Worm (Caenorhabditis elegans) whole organism, L4/young adult: ENCODE results near the gene C46F11.6.

Source experiments
- W03F9.2 ChIP-seq: fragments of 150-350 bp; optimal IDR thresholded peaks from 2 replicates; lab custom pipeline; 2014; ENCODE audit warnings: missing biosample characterization, missing genetic modification characterization
- dao-5 ChIP-seq: sonication (generic microtip); optimal IDR thresholded peaks from 2 replicates; lab custom pipeline; 2016; ENCODE audit warnings: missing genotype, missing genetic modification characterization, moderate library complexity, missing compliant biosample characterization
- him-1 ChIP-seq: sonication (generic microtip); optimal IDR thresholded peaks from 2 replicates; lab custom pipeline; 2016; ENCODE audit warnings: missing genotype, missing genetic modification reagents, missing genetic modification characterization, missing compliant biosample characterization

DNA sequence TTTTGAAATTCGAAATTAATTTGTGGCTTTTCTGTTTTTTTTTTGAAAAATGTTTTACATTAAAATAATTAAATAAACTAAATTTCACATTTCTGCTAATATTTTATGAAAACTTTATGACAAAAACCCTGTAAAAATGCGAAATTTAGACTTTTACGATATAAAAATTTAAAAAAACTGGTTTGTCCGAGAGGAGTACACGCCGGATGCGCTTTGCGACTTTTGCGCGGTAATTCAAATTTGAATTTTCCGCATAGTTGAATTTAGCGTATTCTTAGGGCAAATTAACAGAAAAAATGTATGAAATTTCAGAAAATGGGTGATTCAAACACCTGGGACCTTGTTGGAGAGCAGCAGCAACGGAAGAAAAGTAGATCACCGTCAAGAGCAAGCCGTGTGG lies 26.2 kb downstream of the C46F11.6 start, which contains the start of gene unc-93:
- TF ChIP-seq him-1 (tag; lab: Kevin White, UChicago) (no peak), W03F9.2 (tag; lab: Kevin White, UChicago) (no peak), dao-5 (no peak)
